Fruit fly (Drosophila melanogaster) S2 (cell line): ENCODE measurements around the gene CG17129.

ENCODE experiments used
- CG8478 ChIP-seq: fragments of >200 bp; optimal IDR thresholded peaks from 2 replicates; lab custom pipeline; 2018
- CTCF ChIP-seq, 2 experiments: fragments of >200 bp; optimal IDR thresholded peaks; 2 replicates each; lab custom pipeline; 2018

CG17129 gene

DNA sequence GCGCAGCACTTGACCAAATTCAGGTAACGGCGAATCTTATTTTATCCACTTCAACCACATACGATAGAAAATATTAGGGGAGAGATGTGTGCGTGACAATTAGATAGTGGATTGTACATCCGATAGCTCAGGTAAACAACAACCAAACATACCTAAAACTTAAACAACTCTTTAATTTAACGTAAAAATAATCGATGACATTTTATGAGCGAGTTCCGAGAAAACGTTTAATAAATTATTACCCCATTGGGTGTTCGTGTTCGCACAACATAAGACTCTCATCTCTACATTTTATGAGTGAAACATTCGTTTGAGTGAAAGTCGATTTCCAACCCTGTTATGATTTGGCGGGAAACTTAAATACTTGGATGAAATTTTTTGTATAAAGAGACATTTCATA lies at the start of gene CG17129:
CG17129 (minus strand) TSS at position 69 of the 400 bp plus-strand sequence.
- no peak for TF ChIP-seq CG8478 (lab: Kevin White, UChicago)
- no peak for TF ChIP-seq CTCF (optimal IDR thresholded peaks at IDR 0.05; lab: Kevin White, UChicago)

DNA sequence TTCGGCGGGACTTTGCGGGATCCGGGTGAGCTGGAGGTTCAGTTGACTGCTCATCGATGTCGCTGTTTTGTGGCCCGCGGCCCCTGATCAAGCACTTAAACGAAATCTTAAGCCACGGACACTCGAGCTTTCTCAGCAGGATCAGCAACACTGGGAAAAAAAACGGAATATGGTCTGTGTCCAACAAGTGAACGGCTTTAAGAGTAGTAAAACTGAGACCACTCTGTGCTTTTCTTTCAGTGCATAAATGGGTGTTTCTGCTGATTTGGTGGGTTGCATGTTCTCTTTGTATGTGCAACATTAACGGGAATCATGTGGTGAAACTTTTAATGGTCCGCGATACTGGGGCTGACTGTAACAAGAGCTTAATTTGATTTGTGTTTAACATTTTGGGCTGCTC lies 49.2 kb upstream of the CG17129 start:
- no peak for TF ChIP-seq CG8478 (lab: Kevin White, UChicago)
- no peak for TF ChIP-seq CTCF (optimal IDR thresholded peaks at IDR 0.05; lab: Kevin White, UChicago)

DNA sequence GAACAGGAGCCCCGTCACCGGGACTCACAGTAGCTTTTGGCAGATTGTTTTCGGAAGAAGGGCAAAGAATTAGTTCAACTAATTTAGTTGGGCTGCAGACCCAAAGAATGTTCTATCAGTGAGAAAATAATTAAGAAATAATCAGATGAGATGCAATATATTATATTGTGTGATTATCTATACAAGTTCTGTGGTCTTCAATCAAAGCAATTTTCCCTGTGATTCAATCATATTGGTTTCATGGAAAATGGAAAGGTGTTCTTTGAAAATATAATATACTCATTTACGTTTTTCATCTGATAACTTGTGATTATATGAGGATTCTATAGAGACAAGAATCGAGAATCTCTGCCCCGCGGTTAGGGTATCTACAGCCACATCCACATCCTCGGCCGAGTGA lies 48.5 kb upstream of the CG17129 start:
- TF ChIP-seq CTCF (optimal IDR thresholded peaks at IDR 0.05; lab: Kevin White, UChicago) (no peak), CG8478 (lab: Kevin White, UChicago) (no peak)

DNA sequence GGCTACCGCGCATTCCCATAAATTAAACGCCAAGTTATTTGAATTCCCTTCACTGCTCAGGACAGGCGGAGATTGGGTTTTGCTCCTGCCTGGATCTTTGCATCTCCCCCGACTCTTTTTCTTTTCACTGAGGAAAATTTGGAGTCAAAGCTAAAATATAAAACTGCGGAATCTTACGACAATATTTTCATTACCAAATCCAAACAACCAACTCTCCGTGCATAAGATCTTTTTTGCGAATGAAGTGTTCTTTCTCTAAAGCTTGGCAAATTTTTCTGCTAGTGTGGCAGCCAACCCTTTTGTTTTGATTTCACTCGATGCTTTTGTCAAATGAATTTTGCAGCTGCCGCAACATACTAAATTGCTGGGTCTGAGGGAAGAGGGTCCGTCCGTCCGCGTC lies 47.7 kb upstream of the CG17129 start:
- TF ChIP-seq CTCF (optimal IDR thresholded peaks at IDR 0.05; lab: Kevin White, UChicago) (no peak), CG8478 (lab: Kevin White, UChicago) (no peak)

DNA sequence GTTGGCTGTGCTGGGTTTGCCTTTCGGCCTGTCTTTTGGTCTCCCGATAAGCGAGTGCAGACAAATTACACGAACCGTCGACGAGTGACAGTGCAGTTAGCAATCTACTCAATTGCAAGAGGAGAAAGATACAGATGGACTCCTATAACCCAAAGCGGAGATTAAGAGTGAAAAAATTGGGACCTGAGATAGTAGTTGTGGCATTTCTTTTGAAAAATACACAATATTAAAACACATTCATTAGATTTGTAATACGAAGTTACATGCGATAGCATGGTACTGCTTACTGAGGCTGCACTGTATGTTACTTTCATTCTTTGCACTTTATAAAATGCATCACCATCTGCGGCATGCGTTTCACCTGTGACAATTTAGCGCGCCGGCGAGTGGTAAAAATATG lies 47.1 kb upstream of the CG17129 start:
- TF ChIP-seq CTCF (optimal IDR thresholded peaks at IDR 0.05; lab: Kevin White, UChicago) = no peak
- TF ChIP-seq CG8478 (lab: Kevin White, UChicago) = no peak

DNA sequence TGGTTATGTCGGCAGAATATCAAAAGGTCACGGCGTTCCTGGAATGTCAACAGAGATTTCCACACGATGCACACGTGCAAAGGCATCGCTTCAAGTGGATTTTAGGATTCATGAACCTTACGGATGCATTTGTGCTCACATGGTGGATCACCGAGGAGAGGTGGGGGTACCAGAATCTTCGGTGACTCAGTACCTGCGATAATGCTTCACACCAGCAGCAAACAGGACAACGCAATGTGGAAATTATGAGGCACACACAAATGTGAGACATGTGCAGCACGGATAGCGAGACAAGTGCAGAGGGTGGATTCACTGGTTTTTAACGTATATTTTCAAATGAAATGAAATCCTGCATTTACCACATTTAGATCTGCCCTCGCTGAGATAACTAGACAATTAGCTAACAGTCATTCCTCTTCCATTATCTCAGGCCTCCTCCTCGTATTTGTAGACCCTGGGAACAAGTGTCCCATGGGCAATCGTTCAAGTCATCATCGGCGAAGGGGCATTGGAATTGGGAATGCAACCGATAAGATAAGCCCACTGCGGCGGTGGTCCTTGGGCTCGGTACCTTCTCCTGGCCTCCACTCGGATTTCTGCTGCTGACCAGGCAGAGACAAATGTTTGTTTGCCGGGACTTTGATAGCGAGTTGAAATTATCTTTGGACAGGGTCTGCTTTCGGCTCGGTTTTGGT lies 46.5 kb upstream of the CG17129 start:
- TF ChIP-seq CTCF (optimal IDR thresholded peaks at IDR 0.05; lab: Kevin White, UChicago) (no peak), CG8478 (lab: Kevin White, UChicago) (no peak)

DNA sequence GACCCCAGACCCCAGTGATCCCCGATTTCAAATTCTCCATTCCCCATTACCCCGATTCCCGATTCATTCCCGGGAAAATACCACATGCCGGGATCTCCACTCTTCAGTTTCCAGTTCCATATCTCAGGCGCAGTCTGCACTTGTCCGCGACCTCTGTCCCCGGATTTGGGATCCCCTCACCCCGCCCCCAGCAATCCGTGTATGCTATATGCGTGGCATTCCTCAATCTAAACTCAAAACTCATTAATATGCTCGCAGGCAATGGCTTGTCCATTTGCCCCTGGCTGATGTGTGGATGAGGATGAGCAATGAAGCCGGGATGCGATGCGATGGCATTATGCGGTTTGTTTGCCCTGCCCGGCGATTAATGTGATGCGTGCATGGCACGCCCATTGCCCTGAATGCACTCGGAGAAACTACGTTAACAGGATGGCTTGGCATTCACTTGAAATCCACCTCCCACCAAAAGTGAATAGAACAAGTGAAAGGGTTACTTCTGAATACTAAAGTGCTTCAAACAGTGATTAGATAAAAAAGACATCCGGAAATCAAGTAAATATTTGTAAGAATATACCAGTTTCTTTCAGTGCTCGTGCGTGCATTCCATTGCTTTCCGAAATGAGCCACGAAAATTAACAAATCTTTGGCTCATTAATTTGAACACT lies 45.5 kb upstream of the CG17129 start:
- TF ChIP-seq CTCF (optimal IDR thresholded peaks at IDR 0.05; lab: Kevin White, UChicago) (no peak), CG8478 (lab: Kevin White, UChicago) (no peak)

DNA sequence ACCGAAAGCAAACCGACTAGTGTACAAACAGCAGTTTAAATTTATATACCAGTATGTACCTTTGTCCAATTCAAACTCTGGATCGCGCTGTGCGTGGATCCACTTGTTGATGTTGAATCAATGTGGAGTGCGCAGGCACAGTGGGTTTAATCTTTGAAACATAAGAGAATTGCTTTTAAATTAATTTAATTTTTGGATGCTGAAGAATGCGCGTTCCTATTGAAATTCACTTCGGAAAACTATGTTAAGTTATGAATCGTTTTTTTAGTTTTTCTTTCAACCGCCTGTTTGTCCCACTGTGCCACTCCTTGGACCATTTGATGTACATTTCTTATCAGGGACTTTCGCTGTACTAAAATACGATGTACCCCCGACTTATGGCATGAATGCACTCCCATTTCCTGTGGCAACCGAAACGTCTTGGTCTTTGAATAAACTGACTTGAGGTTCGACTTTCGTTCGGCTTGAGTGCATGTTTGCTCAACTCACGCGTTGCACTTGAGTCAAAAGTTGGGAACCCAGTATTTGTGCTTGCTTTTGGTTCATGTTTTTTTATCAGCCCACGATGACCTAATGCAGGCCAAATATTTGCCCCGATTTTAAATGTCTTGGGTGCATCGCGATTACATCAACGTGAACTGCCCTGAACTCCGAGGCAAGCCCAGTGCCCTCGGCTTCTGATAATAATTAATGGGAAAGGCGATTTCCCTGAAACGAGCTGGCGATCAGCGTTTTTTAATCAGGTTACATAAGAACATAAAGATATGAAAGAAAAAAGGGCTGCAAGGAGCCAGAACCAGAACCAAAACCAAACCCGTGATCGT lies 44.6 kb upstream of the CG17129 start:
- no peak for TF ChIP-seq CG8478 (lab: Kevin White, UChicago)
- TF ChIP-seq CTCF (optimal IDR thresholded peaks at IDR 0.05; lab: Kevin White, UChicago) = no peak

DNA sequence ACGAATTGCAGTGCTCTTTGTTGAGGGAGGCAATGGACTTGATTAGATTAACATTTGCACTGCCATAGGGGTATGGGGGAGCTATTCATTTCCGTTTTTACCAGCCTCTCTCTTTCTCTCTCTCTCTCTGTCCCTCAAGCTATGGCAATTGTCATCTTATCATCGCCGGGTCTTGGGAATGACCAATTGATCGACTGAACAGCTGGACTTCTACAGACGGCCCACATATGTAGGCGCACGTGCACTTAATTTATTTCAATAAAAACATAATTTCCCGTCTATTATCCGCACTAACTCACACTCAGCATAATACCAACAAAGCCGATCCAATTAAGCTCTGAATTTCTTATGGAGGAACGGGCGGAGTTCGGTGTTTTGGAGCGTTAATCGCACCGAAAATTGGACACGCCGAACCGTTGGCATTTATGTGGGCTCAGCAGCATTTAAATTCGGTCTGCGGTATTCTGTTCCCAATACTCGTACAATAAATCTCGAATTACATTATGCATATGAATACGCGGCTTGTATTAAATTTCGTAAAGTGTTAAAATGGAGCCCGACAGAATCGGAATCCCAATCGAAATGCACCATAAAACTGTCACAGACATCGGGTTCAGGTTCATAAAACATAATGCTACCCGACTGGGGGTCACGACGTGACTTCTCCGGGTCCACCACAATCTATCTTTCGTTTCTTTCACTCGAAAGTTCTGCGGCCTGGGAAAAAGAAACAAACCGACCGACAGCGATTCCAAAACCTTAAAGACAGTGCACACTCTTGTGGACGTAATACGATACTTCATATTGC lies 43.7 kb upstream of the CG17129 start:
- TF ChIP-seq CTCF (optimal IDR thresholded peaks at IDR 0.05; lab: Kevin White, UChicago) (no peak), CG8478 (lab: Kevin White, UChicago) (no peak)

DNA sequence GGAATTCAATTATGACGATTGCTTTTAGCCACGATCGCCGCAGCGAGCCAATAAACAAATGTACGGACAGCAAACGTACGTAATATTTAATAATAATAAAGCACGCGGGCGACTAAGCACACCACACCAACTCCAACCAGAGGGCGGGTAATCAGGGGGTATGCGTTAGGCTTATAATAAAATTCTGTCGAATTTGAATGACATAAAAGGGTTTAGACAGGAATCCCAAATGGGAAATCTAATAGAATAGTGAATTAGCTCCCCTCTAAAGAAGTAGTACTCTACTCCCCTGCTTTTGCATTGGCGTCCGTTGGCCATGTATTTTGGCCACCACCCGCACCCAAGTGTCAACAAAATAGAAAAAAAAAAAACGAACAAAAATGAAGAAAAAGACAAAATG lies 42.3 kb upstream of the CG17129 start:
- TF ChIP-seq CTCF (optimal IDR thresholded peaks at IDR 0.05; lab: Kevin White, UChicago) (no peak), CG8478 (lab: Kevin White, UChicago) (no peak)

DNA sequence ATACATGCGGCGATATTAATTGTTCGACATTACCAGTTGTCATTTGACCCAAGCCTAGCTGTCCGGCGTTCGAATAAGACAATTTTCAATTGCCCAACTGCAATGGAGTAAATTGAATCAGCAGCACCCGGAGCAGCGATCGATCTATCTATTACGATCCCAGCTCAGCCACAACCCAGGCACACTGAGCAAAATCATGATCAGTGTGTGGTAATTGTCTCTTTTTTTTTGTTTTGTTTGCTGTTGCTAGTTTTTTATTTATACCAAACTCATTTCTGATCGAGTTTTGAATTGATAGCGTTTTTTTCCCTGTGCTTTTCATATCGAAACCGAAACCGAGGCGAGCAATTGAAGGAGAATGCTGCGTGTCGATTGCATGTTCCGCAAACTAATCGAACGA lies 41.7 kb upstream of the CG17129 start:
- no peak for TF ChIP-seq CG8478 (lab: Kevin White, UChicago)
- no peak for TF ChIP-seq CTCF (optimal IDR thresholded peaks at IDR 0.05; lab: Kevin White, UChicago)

DNA sequence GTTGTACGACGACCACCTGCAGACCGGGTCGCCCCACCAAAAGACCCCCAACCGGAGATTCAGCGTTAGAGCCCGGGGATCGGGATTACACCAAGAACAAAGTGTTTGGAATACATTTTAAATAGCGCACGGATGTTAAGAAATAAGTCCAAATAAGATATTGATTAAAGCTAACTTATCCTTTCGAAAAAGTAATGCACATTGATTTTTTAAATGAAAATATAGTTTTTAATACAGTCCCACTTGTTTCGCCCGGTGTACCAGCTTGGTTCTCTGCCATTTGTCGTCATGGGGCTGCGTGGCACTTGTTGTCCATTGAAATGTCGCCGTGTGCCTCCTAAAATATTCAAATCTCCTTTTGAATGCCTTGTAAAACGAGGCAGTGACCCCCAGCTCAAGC lies 40.9 kb upstream of the CG17129 start:
- TF ChIP-seq CG8478 (lab: Kevin White, UChicago) (no peak), CTCF (optimal IDR thresholded peaks at IDR 0.05; lab: Kevin White, UChicago) (no peak)

DNA sequence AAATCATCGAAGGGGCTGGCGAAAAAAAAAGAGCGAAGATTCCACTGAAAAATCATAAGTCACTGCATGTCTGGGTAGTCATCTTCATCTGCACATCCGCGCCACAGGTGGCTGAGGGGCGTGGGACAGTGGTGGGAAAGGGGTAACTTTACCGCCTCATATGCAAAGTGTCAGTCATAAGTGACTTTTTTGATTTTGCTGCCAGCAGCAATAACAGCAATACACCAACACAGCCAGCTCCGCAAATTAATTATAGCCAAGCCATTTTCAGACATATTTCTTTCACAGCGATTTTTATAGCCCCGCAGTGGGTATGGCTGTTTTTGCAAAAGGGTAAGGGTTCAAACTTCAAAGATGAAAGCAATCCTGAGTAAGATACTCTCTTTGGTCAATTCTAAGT lies 38.3 kb upstream of the CG17129 start:
- no peak for TF ChIP-seq CTCF (optimal IDR thresholded peaks at IDR 0.05; lab: Kevin White, UChicago)
- no peak for TF ChIP-seq CG8478 (lab: Kevin White, UChicago)

DNA sequence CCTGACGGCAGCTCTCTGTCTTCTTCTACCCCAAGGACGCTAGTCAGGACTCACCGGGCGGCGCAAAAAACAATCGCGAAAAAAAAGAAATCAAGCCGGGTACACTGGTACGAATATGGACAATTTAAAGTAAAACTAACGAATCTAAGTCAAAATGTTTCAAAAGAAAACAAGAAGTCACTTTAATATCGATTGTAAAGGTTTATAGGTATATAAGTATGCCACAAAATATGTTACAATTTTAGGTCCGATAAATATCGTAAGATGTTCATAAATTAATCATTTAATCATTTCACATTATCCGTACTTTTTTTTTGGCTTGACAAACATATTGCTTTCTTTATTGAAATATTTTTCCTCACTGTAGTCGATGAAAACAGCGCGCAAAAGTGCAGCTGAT lies 36.0 kb upstream of the CG17129 start:
- TF ChIP-seq CTCF (optimal IDR thresholded peaks at IDR 0.05; lab: Kevin White, UChicago) (no peak), CG8478 (lab: Kevin White, UChicago) (no peak)
